Fruit fly (Drosophila melanogaster): Measurements from ENCODE around the gene bdwf.
A peak's percentile ranks its signal among the peaks of the same experiment; 100 is the strongest.

Gene bdwf

DNA sequence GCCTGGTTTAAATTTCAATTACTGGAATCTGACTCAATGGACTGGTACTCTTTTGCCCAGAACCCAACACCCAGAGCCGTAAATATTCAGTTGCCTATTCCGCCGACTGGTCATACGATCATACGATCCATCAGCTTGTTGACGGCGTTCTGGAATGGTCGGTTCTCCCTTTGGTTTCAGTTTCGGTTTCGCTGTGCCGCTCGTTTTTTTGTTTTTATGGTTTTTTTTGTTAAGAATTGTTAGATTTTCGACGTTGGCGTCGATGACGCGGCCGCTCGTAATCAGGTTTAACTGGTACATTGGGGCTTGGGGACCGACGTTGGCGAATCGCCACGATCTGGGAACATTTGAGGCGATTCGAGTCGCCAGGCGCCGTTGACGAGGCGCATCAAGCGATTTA, 19.8 kb upstream of the bdwf start:
- TF ChIP-seq CG4730 (GFP tag; IDR thresholded peaks at IDR 0.05) (no peak), ranshi (GFP tag; IDR thresholded peaks at IDR 0.05) (no peak), Adf1 (GFP tag; IDR thresholded peaks at IDR 0.05) (peak; percentile 29; the same call in 1 of the 2 replicates), hb (GFP tag; IDR thresholded peaks at IDR 0.05; ENCODE audit: partially characterized antibody) (no peak), gt (GFP tag; IDR thresholded peaks at IDR 0.05) (no peak), Atf-2 (GFP tag; optimal IDR thresholded peaks at IDR 0.05) (no peak), Doc2 (GFP tag; IDR thresholded peaks at IDR 0.05) (no peak), CG11504 (tag; optimal IDR thresholded peaks at IDR 0.05) (no peak), Dbx (GFP tag; IDR thresholded peaks at IDR 0.05) (no peak), Stat92E (GFP tag; optimal IDR thresholded peaks at IDR 0.05) (no peak), CG12659 (GFP tag; optimal IDR thresholded peaks at IDR 0.05) (no peak), sens (GFP tag) (no peak), CG16863 (GFP tag; optimal IDR thresholded peaks at IDR 0.05) (no peak), vnd (GFP tag; IDR thresholded peaks at IDR 0.05; ENCODE audit: partially characterized antibody) (no peak), Eip74EF (GFP tag; optimal IDR thresholded peaks at IDR 0.05) (no peak), nom (GFP tag; optimal IDR thresholded peaks at IDR 0.05) (peak; percentile 28), CG17385 (GFP tag; optimal IDR thresholded peaks at IDR 0.05) (no peak), NFAT (GFP tag; IDR thresholded peaks at IDR 0.05) (no peak), CG9609 (GFP tag; optimal IDR thresholded peaks at IDR 0.05) (no peak), aop (GFP tag; IDR thresholded peaks at IDR 0.05) (no peak), ac (GFP tag; optimal IDR thresholded peaks at IDR 0.05) (no peak), inv (GFP tag; IDR thresholded peaks at IDR 0.05; ENCODE audit: partially characterized antibody) (no peak), zen2 (GFP tag; IDR thresholded peaks at IDR 0.05; ENCODE audit: partially characterized antibody) (no peak), CG11093 (GFP tag; IDR thresholded peaks at IDR 0.05) (no peak), CG8359 (GFP tag; optimal IDR thresholded peaks at IDR 0.05; ENCODE audit: borderline replicate concordance) (no peak), CG3065 (GFP tag; optimal IDR thresholded peaks at IDR 0.05) (no peak), CG31388 (GFP tag; optimal IDR thresholded peaks at IDR 0.05) (no peak), CG3838 (GFP tag; optimal IDR thresholded peaks at IDR 0.05) (no peak), CG9932 (GFP tag; IDR thresholded peaks at IDR 0.05) (no peak), CG12071 (GFP tag; optimal IDR thresholded peaks at IDR 0.05) (no peak), en (GFP tag; optimal IDR thresholded peaks at IDR 0.05) (no peak), cwo (GFP tag; optimal IDR thresholded peaks at IDR 0.05) (peak; percentile 3), knrl (GFP tag; IDR thresholded peaks at IDR 0.05; ENCODE audit: partially characterized antibody) (no peak), lab (GFP tag; optimal IDR thresholded peaks at IDR 0.05) (peak; percentile 0), CG17829 (tag; optimal IDR thresholded peaks at IDR 0.05) (no peak), CG34224 (GFP tag; IDR thresholded peaks at IDR 0.05; ENCODE audit: partially characterized antibody) (0 out of 3 replicates have a peak, but pooled peaks have one; percentile 25), croc (GFP tag; conservative IDR thresholded peaks at IDR 0.05) (no peak), CG17359 (tag; optimal IDR thresholded peaks at IDR 0.05) (no peak), CG12769 (tag; optimal IDR thresholded peaks at IDR 0.05) (no peak), CG10543 (GFP tag; optimal IDR thresholded peaks at IDR 0.05) (peak; percentile 64), crp (GFP tag; optimal IDR thresholded peaks at IDR 0.05) (no peak), MESR4 (GFP tag; optimal IDR thresholded peaks at IDR 0.05) (no peak), CG32767 (GFP tag; IDR thresholded peaks at IDR 0.05) (no peak), chinmo (GFP tag; IDR thresholded peaks at IDR 0.05; ENCODE audit: partially characterized antibody) (peak; percentile 78; the same call in 2 of the 4 replicates), Deaf1 (tag; optimal IDR thresholded peaks at IDR 0.05) (peak; percentile 31), CG2199 (GFP tag; IDR thresholded peaks at IDR 0.05) (0 out of 3 replicates have a peak, but pooled peaks have one; percentile 12), abd-A (tag; optimal IDR thresholded peaks at IDR 0.05) (peak; percentile 15), nau (GFP tag; optimal IDR thresholded peaks at IDR 0.05) (no peak), hbn (GFP tag; IDR thresholded peaks at IDR 0.05; ENCODE audit: partially characterized antibody) (no peak)
